Worm (Caenorhabditis elegans) whole organism, early embryonic: ENCODE data around the gene Y39G8B.13.

Experiments used
- B0310.2 ChIP-seq: sonication (generic microtip); optimal IDR thresholded peaks from 2 replicates; lab custom pipeline; 2016; ENCODE audit warnings: mild to moderate bottlenecking, missing genetic modification characterization, missing compliant biosample characterization
- F13C5.2 ChIP-seq: sonication (generic microtip); optimal IDR thresholded peaks from 2 replicates; lab custom pipeline; 2017; ENCODE audit warnings: mild to moderate bottlenecking, missing genetic modification characterization, inconsistent platforms, missing compliant biosample characterization
- aly-1 ChIP-seq: sonication (generic microtip); optimal IDR thresholded peaks from 2 replicates; lab custom pipeline; 2016; ENCODE audit warnings: missing genetic modification characterization, missing compliant biosample characterization
- ama-1 ChIP-seq: fragments of 150-350 bp; optimal IDR thresholded peaks from 2 replicates; lab custom pipeline; 2014
- ceh-13 ChIP-seq: fragments of 200-800 bp; sonication (Bioruptor generic); optimal IDR thresholded peaks from 2 replicates; lab custom pipeline; 2018; ENCODE audit warnings: mild to moderate bottlenecking, missing genetic modification characterization, missing compliant biosample characterization
- ceh-36 ChIP-seq: sonication (generic microtip); optimal IDR thresholded peaks from 2 replicates; lab custom pipeline; 2016; ENCODE audit warnings: missing genetic modification characterization, inconsistent platforms, missing compliant biosample characterization
- ets-7 ChIP-seq: sonication (generic microtip); optimal IDR thresholded peaks from 2 replicates; lab custom pipeline; 2016; ENCODE audit warnings: missing genotype, missing genetic modification characterization, missing compliant biosample characterization
- flt-1 ChIP-seq: fragments of 200-800 bp; sonication (Bioruptor generic); IDR thresholded peaks from 2 replicates; pipeline ENCODE4 v1.3.6; 2022; ENCODE audit warnings: missing genetic modification characterization, missing compliant biosample characterization
- hmbx-1 ChIP-seq: sonication (generic microtip); optimal IDR thresholded peaks from 2 replicates; lab custom pipeline; 2016; ENCODE audit warnings: mild to moderate bottlenecking, missing genetic modification characterization, missing compliant biosample characterization
- hmg-4 ChIP-seq: fragments of 200-800 bp; sonication (Bioruptor generic); optimal IDR thresholded peaks from 2 replicates; lab custom pipeline; 2018; ENCODE audit warnings: mild to moderate bottlenecking, missing genetic modification characterization, missing compliant biosample characterization
- hnd-1 ChIP-seq: sonication (generic microtip); optimal IDR thresholded peaks from 2 replicates; lab custom pipeline; 2016; ENCODE audit warnings: missing genetic modification characterization, missing compliant biosample characterization
- pes-1 ChIP-seq: fragments of 200-800 bp; sonication (Bioruptor generic); IDR thresholded peaks from 2 replicates; pipeline ENCODE4 v1.3.6; 2022; ENCODE audit warnings: missing genetic modification reagents, missing genetic modification characterization, missing compliant biosample characterization
- scrt-1 ChIP-seq: fragments of 200-800 bp; sonication (Bioruptor generic); IDR thresholded peaks from 2 replicates; pipeline ENCODE4 v1.3.6; 2022; ENCODE audit warnings: missing genetic modification characterization, missing compliant biosample characterization
- sea-1 ChIP-seq: fragments of 200-800 bp; sonication (Bioruptor generic); conservative IDR thresholded peaks from 2 replicates; pipeline ENCODE4 v1.3.6; 2022; ENCODE audit warnings: missing genetic modification characterization, missing compliant biosample characterization
- tbx-11 ChIP-seq: fragments of 200-800 bp; sonication (Bioruptor generic); IDR thresholded peaks from 2 replicates; pipeline ENCODE4 v1.3.6; 2022; ENCODE audit warnings: missing genetic modification characterization, missing compliant biosample characterization
- tbx-37 ChIP-seq: fragments of 200-800 bp; sonication (Bioruptor generic); conservative IDR thresholded peaks from 2 replicates; pipeline ENCODE4 v1.3.6; 2022; ENCODE audit warnings: missing genetic modification reagents, missing genetic modification characterization, missing compliant biosample characterization
- tra-4 ChIP-seq: sonication (generic microtip); optimal IDR thresholded peaks from 2 replicates; lab custom pipeline; 2017; ENCODE audit warnings: missing genetic modification characterization, missing compliant biosample characterization

The Y39G8B.13 gene

DNA sequence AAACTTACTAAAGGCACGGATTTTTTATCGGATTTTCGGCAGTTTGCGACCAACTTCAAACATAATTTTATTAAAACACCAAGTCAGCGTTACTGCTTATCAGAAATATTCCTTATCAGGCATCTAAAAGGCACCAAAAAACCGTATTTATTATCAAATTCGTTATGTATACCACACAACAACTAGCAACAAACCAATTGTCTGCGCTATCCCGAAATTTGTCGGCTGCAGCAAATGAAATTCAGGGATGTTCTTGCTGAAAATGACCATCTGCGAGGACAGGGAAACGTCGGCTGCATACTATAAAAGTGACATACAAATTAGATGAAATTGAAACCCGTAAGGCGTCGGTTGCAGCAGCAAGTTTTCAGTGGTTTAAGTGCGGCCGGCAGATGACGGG lies 15.1 kb upstream of the Y39G8B.13 start:
- TF ChIP-seq pes-1 (no peak), F13C5.2 (tag; lab: Kevin White, UChicago) (no peak), hmbx-1 (no peak), tra-4 (tag; lab: Kevin White, UChicago) (no peak), ceh-13 (no peak), ama-1 (lab: Kevin White, UChicago) (no peak), hmg-4 (GFP tag; lab: Kevin White, UChicago) (no peak), ceh-36 (no peak), aly-1 (tag; lab: Kevin White, UChicago) (no peak), flt-1 (GFP tag; lab: Robert Waterston, UW) (no peak), scrt-1 (GFP tag; lab: Robert Waterston, UW) (no peak), tbx-37 (GFP tag; lab: Robert Waterston, UW) (no peak), hnd-1 (no peak), sea-1 (GFP tag; lab: Robert Waterston, UW) (no peak), B0310.2 (tag; lab: Kevin White, UChicago) (no peak), tbx-11 (GFP tag; lab: Robert Waterston, UW) (no peak), ets-7 (no peak)

- TF ChIP-seq pes-1 (no peak), ceh-13 (no peak), tra-4 (tag; lab: Kevin White, UChicago) (no peak), ama-1 (lab: Kevin White, UChicago) (no peak), F13C5.2 (tag; lab: Kevin White, UChicago) (no peak), scrt-1 (GFP tag; lab: Robert Waterston, UW) (no peak), flt-1 (GFP tag; lab: Robert Waterston, UW) (no peak), B0310.2 (tag; lab: Kevin White, UChicago) (no peak)
These were observed 14.6 kb upstream of the Y39G8B.13 start, which contains the start of gene F01D5.1 for ce11 chrII:13997477-13997876. Gene F01D5.1 (minus strand): TSS chrII:13997581.

DNA sequence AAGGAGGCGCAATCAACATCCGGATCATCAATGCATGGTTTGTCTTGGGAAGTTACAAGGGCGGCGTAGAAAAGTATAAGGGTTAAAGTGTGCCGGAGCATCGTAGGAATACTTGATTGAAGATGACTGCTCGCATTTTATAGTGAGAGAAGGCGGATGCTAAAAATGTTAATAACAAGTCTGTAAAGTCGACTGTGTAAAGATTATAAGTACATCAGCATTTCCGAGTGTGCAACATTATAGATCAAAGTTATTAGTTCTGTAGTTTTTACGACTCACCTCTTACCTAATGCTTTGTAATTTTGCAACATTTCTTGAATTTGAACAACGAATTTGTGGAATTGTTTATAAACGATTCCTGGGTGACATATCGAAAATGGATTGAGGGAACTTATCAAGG lies 12.1 kb upstream of the Y39G8B.13 start, which contains the start of gene Y39G8B.7:
Gene Y39G8B.7 (minus strand): TSS at position 101 of the 400 bp plus-strand sequence.
- TF ChIP-seq sea-1 (GFP tag; lab: Robert Waterston, UW) (no peak), hmbx-1 (no peak), scrt-1 (GFP tag; lab: Robert Waterston, UW) (no peak), B0310.2 (tag; lab: Kevin White, UChicago) (no peak), hmg-4 (GFP tag; lab: Kevin White, UChicago) (no peak), flt-1 (GFP tag; lab: Robert Waterston, UW) (no peak), ets-7 (no peak), ceh-36 (no peak), pes-1 (no peak), aly-1 (tag; lab: Kevin White, UChicago) (no peak), ceh-13 (no peak), tra-4 (tag; lab: Kevin White, UChicago) (no peak), ama-1 (lab: Kevin White, UChicago) (no peak), tbx-11 (GFP tag; lab: Robert Waterston, UW) (no peak), hnd-1 (no peak), tbx-37 (GFP tag; lab: Robert Waterston, UW) (no peak), F13C5.2 (tag; lab: Kevin White, UChicago) (no peak)

DNA sequence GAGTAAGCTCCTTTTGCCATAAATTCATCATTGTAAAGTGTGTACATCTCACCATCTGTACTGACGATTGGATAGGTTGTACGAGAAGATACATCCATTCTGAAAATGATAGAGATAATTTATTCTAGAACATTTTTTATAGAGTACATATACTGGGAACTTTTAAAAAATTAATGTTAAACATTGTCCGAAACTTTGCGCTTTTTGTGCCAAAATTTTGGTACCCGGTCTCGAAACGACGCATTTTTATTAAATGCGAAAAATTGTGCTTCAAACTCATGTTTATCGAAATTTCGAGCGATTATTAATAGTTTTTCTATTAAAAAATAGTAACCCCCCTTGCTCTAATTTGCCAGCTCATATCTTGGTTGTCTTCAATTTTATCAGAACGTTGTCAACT lies 8.9 kb upstream of the Y39G8B.13 start, which contains the start of gene Y39G8B.5:
Gene Y39G8B.5 (minus strand): TSS at position 101 of the 400 bp plus-strand sequence.
- TF ChIP-seq hnd-1: no peak
- TF ChIP-seq B0310.2 (tag; lab: Kevin White, UChicago): no peak
- TF ChIP-seq tbx-11 (GFP tag; lab: Robert Waterston, UW): no peak

DNA sequence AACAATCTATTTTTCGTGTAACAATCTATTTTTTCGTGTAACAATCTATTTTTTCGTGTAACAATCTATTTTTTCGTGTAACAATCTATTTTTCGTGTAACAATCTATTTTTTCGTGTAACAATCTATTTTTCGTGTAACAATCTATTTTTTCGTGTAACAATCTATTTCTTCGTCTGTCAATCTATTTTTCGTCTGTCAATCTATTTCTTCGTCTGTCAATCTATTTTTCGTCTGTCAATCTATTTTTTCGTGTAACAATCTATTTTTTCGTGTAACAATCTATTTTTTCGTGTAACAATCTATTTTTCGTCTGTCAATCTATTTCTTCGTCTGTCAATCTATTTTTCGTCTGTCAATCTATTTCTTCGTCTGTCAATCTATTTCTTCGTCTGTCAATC lies 3.2 kb upstream of the Y39G8B.13 start:
- TF ChIP-seq hmbx-1: peak; percentile 54

DNA sequence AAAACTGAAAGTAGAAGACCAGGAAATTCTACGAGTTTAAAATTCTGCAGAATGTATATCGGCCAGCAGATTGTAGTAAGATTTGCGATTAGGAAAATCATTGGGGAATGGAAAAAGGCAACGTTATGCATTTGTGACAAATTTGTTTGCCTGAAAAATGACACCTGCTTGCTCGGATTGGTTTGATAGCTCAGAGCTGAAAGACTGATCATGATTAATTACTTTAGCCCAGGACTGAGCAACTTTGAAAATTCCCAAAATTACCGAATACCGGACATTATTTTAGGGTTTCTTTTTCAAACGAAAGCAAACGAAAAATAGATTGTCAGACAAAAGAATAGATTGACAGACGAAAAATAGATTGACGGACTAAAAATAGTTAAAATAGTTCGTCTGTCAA lies 1.7 kb upstream of the Y39G8B.13 start, which contains the start of gene sre-47:
Gene sre-47 (minus strand): TSS at position 101 of the 400 bp plus-strand sequence.
- TF ChIP-seq aly-1 (tag; lab: Kevin White, UChicago) (no peak), tbx-11 (GFP tag; lab: Robert Waterston, UW) (no peak), ama-1 (lab: Kevin White, UChicago) (no peak), pes-1 (no peak), scrt-1 (GFP tag; lab: Robert Waterston, UW) (no peak), hnd-1 (no peak), hmg-4 (GFP tag; lab: Kevin White, UChicago) (no peak), sea-1 (GFP tag; lab: Robert Waterston, UW) (no peak), tbx-37 (GFP tag; lab: Robert Waterston, UW) (no peak), tra-4 (tag; lab: Kevin White, UChicago) (no peak), hmbx-1 (no peak), ets-7 (no peak), ceh-36 (no peak), F13C5.2 (tag; lab: Kevin White, UChicago) (no peak), B0310.2 (tag; lab: Kevin White, UChicago) (no peak), ceh-13 (no peak), flt-1 (GFP tag; lab: Robert Waterston, UW) (no peak)

DNA sequence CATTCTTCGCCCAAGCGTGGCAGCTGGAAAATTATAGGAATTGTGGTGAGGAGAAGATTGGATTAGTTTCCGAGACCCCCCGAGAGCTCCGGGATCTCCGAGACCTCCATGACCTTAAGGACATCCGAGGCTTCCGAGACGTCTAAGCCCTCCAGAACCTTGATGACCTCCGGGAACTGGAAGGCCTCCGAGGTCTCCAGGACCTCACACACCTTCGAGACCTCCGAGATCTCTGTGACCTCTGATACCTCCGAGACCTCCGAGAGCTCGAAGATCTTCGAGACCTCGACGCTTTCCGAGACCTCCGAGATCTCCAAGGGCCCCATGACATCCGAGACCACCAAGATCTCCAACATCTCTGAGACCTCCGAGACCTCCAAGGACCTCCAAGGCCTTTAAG lies 600 bp downstream of the Y39G8B.13 start:
- TF ChIP-seq tra-4 (tag; lab: Kevin White, UChicago): no peak
- TF ChIP-seq hmbx-1: no peak
- TF ChIP-seq hnd-1: no peak
- no peak for TF ChIP-seq B0310.2 (tag; lab: Kevin White, UChicago)
- no peak for TF ChIP-seq ceh-13
- no peak for TF ChIP-seq F13C5.2 (tag; lab: Kevin White, UChicago)

DNA sequence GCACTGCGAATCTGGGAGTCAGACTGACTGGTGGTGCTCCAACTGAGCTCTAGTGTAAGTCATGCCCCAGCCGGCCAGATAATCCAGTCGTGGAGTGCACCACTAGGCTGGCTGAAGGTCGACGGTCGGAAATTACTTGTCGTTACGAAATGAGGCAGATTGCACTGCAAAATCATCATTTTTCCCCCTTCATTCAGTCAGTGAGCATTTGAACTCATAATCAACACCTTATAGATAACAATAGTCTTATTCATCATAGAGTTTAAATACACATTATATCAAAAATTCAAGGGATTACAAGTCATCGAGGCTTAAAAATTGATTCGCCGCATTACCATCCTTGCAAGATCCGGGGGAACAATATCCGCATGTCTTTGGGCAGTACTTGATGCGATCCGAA lies 1.0 kb downstream of the Y39G8B.13 start:
- no peak for TF ChIP-seq aly-1 (tag; lab: Kevin White, UChicago)
- no peak for TF ChIP-seq hmg-4 (GFP tag; lab: Kevin White, UChicago)
- TF ChIP-seq ceh-36: no peak
- no peak for TF ChIP-seq hmbx-1
- TF ChIP-seq flt-1 (GFP tag; lab: Robert Waterston, UW): no peak
- TF ChIP-seq ama-1 (lab: Kevin White, UChicago): no peak
- no peak for TF ChIP-seq B0310.2 (tag; lab: Kevin White, UChicago)
- TF ChIP-seq ets-7: no peak
- no peak for TF ChIP-seq tra-4 (tag; lab: Kevin White, UChicago)
- TF ChIP-seq scrt-1 (GFP tag; lab: Robert Waterston, UW): no peak
- no peak for TF ChIP-seq tbx-37 (GFP tag; lab: Robert Waterston, UW)
